Fruit fly (Drosophila melanogaster): ENCODE results near the gene CG13689.

CG13689 gene

DNA sequence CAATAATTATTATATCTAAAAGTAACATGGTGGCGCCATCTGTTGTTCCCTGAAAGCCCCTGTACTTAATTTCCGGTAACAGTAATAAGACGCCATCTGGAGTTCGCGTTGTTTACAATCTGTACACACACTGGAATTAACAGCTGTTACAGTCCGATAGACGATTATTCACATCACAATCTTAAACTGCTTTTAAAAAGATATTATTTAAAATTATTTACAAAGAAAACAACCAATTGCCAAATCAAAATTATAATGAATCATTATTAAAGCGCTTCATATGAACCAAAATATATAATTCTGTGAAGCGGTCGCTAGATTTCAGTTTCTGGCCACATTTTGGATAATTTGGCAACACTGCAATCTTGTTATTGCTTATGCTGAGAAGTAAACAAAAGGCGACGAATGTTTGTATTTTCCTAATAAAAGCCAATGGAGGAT, at the start of gene CG13689 (continued):
- peak; percentile 15; the same call in 1 of the 2 replicates for TF ChIP-seq CG10366 (GFP tag; IDR thresholded peaks at IDR 0.05)
- TF ChIP-seq CG6654 (GFP tag; optimal IDR thresholded peaks at IDR 0.05), result no peak
- peak; percentile 15 for TF ChIP-seq CG4328 (GFP tag; optimal IDR thresholded peaks at IDR 0.05)
- peak; percentile 85 for TF ChIP-seq trem (tag; optimal IDR thresholded peaks at IDR 0.05)
- no peak for TF ChIP-seq Ravus (GFP tag; IDR thresholded peaks at IDR 0.05)
- no peak for TF ChIP-seq CG10147 (GFP tag; optimal IDR thresholded peaks at IDR 0.05)
- TF ChIP-seq Hmx (GFP tag; optimal IDR thresholded peaks at IDR 0.05), result peak; percentile 38
- TF ChIP-seq fu2 (GFP tag; optimal IDR thresholded peaks at IDR 0.05), result peak; percentile 13
- TF ChIP-seq CG15601 (tag; optimal IDR thresholded peaks at IDR 0.05), result peak; percentile 21
- TF ChIP-seq Gsc (GFP tag; IDR thresholded peaks at IDR 0.05), result no peak
- TF ChIP-seq CG15073 (GFP tag; optimal IDR thresholded peaks at IDR 0.05), result peak; percentile 11
- TF ChIP-seq pho (GFP tag; optimal IDR thresholded peaks at IDR 0.05), result no peak
- TF ChIP-seq CG8765 (GFP tag; IDR thresholded peaks at IDR 0.05), result no peak
- 0 out of 2 replicates have a peak, but pooled peaks have one; percentile 39 for TF ChIP-seq CG14441 (GFP tag; IDR thresholded peaks at IDR 0.05)
- 0 out of 3 replicates have a peak, but pooled peaks have one; percentile 30 for TF ChIP-seq otp (GFP tag; IDR thresholded peaks at IDR 0.05)
- 0 out of 2 replicates have a peak, but pooled peaks have one; percentile 27 for TF ChIP-seq Taf1 (GFP tag; IDR thresholded peaks at IDR 0.05)
- peak; percentile 39 for TF ChIP-seq MTF-1 (GFP tag; optimal IDR thresholded peaks at IDR 0.05; ENCODE audit: borderline replicate concordance)
- TF ChIP-seq Asciz (GFP tag; optimal IDR thresholded peaks at IDR 0.05), result peak; percentile 0
- TF ChIP-seq CkIIα-i1 (GFP tag; IDR thresholded peaks at IDR 0.05), result no peak
- TF ChIP-seq HLH4C (GFP tag; IDR thresholded peaks at IDR 0.05; ENCODE audit: partially characterized antibody), result peak; percentile 52; the same call in 1 of the 3 replicates
- no peak for TF ChIP-seq CG10565 (GFP tag; optimal IDR thresholded peaks at IDR 0.05)
- TF ChIP-seq chn (GFP tag; optimal IDR thresholded peaks at IDR 0.05), result peak; percentile 45
- no peak for TF ChIP-seq wek (GFP tag; optimal IDR thresholded peaks at IDR 0.05)
- TF ChIP-seq CG17186 (GFP tag; optimal IDR thresholded peaks at IDR 0.05), result no peak
- TF ChIP-seq CG5953 (GFP tag; IDR thresholded peaks at IDR 0.05), result no peak
- no peak; the same call in 1 of the 2 replicates for TF ChIP-seq HLH3B (GFP tag; IDR thresholded peaks at IDR 0.05)
- no peak for TF ChIP-seq CG43689 (GFP tag; IDR thresholded peaks at IDR 0.05)
- no peak for TF ChIP-seq NK7.1 (GFP tag; optimal IDR thresholded peaks at IDR 0.05)
- peak; percentile 37 for TF ChIP-seq twi (tag; optimal IDR thresholded peaks at IDR 0.05)
- peak; percentile 56; the same call in 2 of the 4 replicates for TF ChIP-seq Dll (GFP tag; IDR thresholded peaks at IDR 0.05; ENCODE audit: partially characterized antibody)
- TF ChIP-seq Myb (GFP tag; optimal IDR thresholded peaks at IDR 0.05), result no peak
- no peak for TF ChIP-seq fd3F (GFP tag; optimal IDR thresholded peaks at IDR 0.05)
- TF ChIP-seq ato (GFP tag; IDR thresholded peaks at IDR 0.05; ENCODE audit: partially characterized antibody), result no peak
- peak; percentile 72 for TF ChIP-seq CG34422 (GFP tag; IDR thresholded peaks at IDR 0.05)
- TF ChIP-seq unpg (GFP tag; optimal IDR thresholded peaks at IDR 0.05), result no peak
- TF ChIP-seq pzg (GFP tag; optimal IDR thresholded peaks at IDR 0.05), result peak; percentile 32
- TF ChIP-seq CG15514 (GFP tag; optimal IDR thresholded peaks at IDR 0.05), result peak; percentile 70
- TF ChIP-seq Kr (GFP tag; optimal IDR thresholded peaks at IDR 0.05), result no peak
- TF ChIP-seq CG31224 (GFP tag; IDR thresholded peaks at IDR 0.05), result 0 out of 2 replicates have a peak, but pooled peaks have one; percentile 6
- TF ChIP-seq gem (tag; optimal IDR thresholded peaks at IDR 0.05), result peak; percentile 67
- TF ChIP-seq YL-1 (GFP tag; optimal IDR thresholded peaks at IDR 0.05), result peak; percentile 64
- TF ChIP-seq phol (tag; optimal IDR thresholded peaks at IDR 0.05), result peak; percentile 34
- TF ChIP-seq zf30C (GFP tag; optimal IDR thresholded peaks at IDR 0.05), result no peak
- TF ChIP-seq CG3838 (GFP tag; optimal IDR thresholded peaks at IDR 0.05), result peak; percentile 52
- peak; percentile 30; the same call in 1 of the 3 replicates for TF ChIP-seq tgo (GFP tag; IDR thresholded peaks at IDR 0.05)
- peak; percentile 92 for TF ChIP-seq Med (GFP tag)
- TF ChIP-seq wdn (GFP tag; IDR thresholded peaks at IDR 0.05), result no peak
- peak; percentile 68 for TF ChIP-seq CoRest (tag; optimal IDR thresholded peaks at IDR 0.05)
- peak; percentile 40 for TF ChIP-seq CG1603 (tag; optimal IDR thresholded peaks at IDR 0.05)
- peak in 1 of 2 experiments; percentile 74 for TF ChIP-seq eve (GFP tag; optimal IDR thresholded peaks at IDR 0.05)

Measured in whole organism, embryonic.